Fruit fly (Drosophila melanogaster) whole organism, embryonic: Measurements from ENCODE around the gene Doc1.

ENCODE experiments used
- CG11398 ChIP-seq: fragments of 200-800 bp; sonication (Bioruptor generic); optimal IDR thresholded peaks from 2 replicates; lab custom pipeline; 2016; ENCODE audit warnings: missing biosample characterization, missing genetic modification characterization
- CG11723 ChIP-seq: fragments of 200-800 bp; sonication (Bioruptor generic); optimal IDR thresholded peaks from 2 replicates; lab custom pipeline; 2017; ENCODE audit warnings: missing biosample characterization, mild to moderate bottlenecking, missing genetic modification characterization
- CG13296 ChIP-seq: fragments of 200-800 bp; sonication (Bioruptor generic); optimal IDR thresholded peaks from 3 replicates; lab custom pipeline; 2018; ENCODE audit warnings: missing biosample characterization, mild to moderate bottlenecking, missing genetic modification characterization
- CG4707 ChIP-seq: fragments of 200-800 bp; sonication (Bioruptor generic); optimal IDR thresholded peaks from 2 replicates; lab custom pipeline; 2018; ENCODE audit warnings: missing biosample characterization, mild to moderate bottlenecking, missing genetic modification characterization, moderate library complexity
- CG8388 ChIP-seq: fragments of 200-800 bp; sonication (Bioruptor generic); optimal IDR thresholded peaks from 2 replicates; lab custom pipeline; 2019; ENCODE audit warnings: missing biosample characterization, mild to moderate bottlenecking, missing genetic modification characterization, moderate library complexity
- bsh ChIP-seq, 2 experiments: fragments of 200-800 bp; sonication (Bioruptor generic); optimal IDR thresholded peaks; 2 replicates each; lab custom pipeline; 2017 to 2018; ENCODE audit warnings: mild to moderate bottlenecking in 2 of 2, missing biosample characterization in 2 of 2, missing genetic modification characterization in 2 of 2, moderate library complexity in 1 of 2
- corto ChIP-seq: fragments of 200-800 bp; sonication (Bioruptor generic); optimal IDR thresholded peaks from 2 replicates; lab custom pipeline; 2016; ENCODE audit warnings: missing biosample characterization, mild to moderate bottlenecking, missing genetic modification characterization, moderate library complexity
- pan ChIP-seq, 4 experiments: fragments of >200 bp in 3 of 4; fragments of 200-800 bp in 1 of 4; sonication (Bioruptor generic) in 1 of 4; optimal IDR thresholded peaks in 3 of 4; IDR thresholded peaks in 1 of 4; 2 replicates each; pipeline versions ENCODE4 v1.3.6 to Lab custom; 2017 to 2022; ENCODE audit warnings: missing biosample characterization in 2 of 4, missing genetic modification characterization in 2 of 4, mixed read lengths in 1 of 4
- sima ChIP-seq: fragments of 200-800 bp; sonication (Bioruptor generic); optimal IDR thresholded peaks from 2 replicates; lab custom pipeline; 2016; ENCODE audit warnings: missing biosample characterization, missing genetic modification characterization

DNA sequence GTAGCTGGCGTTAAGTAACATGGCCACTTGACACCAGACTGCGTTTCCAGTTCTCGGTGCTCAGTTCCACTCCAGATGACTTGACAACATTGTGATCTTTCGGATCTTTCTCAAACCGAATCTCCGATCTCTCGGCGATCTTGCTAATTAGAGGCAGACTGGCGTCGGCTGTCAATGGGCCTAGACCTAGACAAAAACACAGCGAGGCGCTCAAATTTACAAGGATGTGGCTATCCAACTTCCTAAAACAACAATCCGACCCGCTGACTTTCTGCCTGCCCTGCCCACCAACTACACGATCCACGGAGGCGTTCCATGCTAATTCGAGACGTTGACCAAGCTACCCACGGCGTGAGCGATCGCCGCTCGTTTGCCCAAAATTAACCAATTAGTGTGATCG lies 27.4 kb upstream of the Doc1 start:
- no peak for TF ChIP-seq sima (GFP tag; lab: Kevin White, UChicago)
- no peak for TF ChIP-seq CG4707 (GFP tag; lab: Kevin White, UChicago)
- no peak for TF ChIP-seq corto
- TF ChIP-seq CG11723 (GFP tag; lab: Kevin White, UChicago): no peak
- no peak for TF ChIP-seq CG11398 (GFP tag; lab: Kevin White, UChicago)
- TF ChIP-seq pan (optimal IDR thresholded peaks at IDR 0.05; lab: Kevin White, UChicago): no peak
- TF ChIP-seq pan (GFP tag; optimal IDR thresholded peaks at IDR 0.05 in 1 of 2, IDR thresholded peaks at IDR 0.05 in 1 of 2): no peak
- TF ChIP-seq CG8388 (GFP tag; lab: Kevin White, UChicago): no peak
- TF ChIP-seq CG13296 (GFP tag; lab: Kevin White, UChicago): no peak
- TF ChIP-seq bsh (GFP tag; optimal IDR thresholded peaks at IDR 0.05; lab: Kevin White, UChicago): no peak
